Fruit fly (Drosophila melanogaster) whole organism, pupa: ENCODE measurements around the gene CG3123.
A peak's percentile ranks its signal among the peaks of the same experiment; 100 is the strongest.

Source experiments
- CG10348 ChIP-seq: fragments of 200-800 bp; sonication (Bioruptor generic); IDR thresholded peaks from 2 replicates; pipeline ENCODE4 v1.3.6; 2022; ENCODE audit warnings: missing biosample characterization, missing genetic modification characterization
- CG12605 ChIP-seq: fragments of 200-800 bp; sonication (Bioruptor generic); IDR thresholded peaks from 2 replicates; pipeline ENCODE4 v1.3.6; 2022; ENCODE audit warnings: missing biosample characterization, missing genetic modification characterization
- CG13204 ChIP-seq: fragments of 200-800 bp; sonication (Bioruptor generic); optimal IDR thresholded peaks from 2 replicates; lab custom pipeline; 2018; ENCODE audit warnings: missing biosample characterization, mild to moderate bottlenecking, missing genetic modification characterization, moderate library complexity
- CG14655 ChIP-seq: fragments of 200-800 bp; sonication (Bioruptor generic); optimal IDR thresholded peaks from 3 replicates; lab custom pipeline; 2017; ENCODE audit warnings: mild to moderate bottlenecking, missing biosample characterization, missing genetic modification reagents, missing genetic modification characterization
- CG15710 ChIP-seq: fragments of 200-800 bp; sonication (Bioruptor generic); optimal IDR thresholded peaks from 2 replicates; lab custom pipeline; 2018; ENCODE audit warnings: missing biosample characterization, mild to moderate bottlenecking, missing genetic modification characterization, moderate library complexity
- CG17806 ChIP-seq: fragments of 200-800 bp; sonication (Bioruptor generic); optimal IDR thresholded peaks from 2 replicates; lab custom pipeline; 2018; ENCODE audit warnings: missing biosample characterization, mild to moderate bottlenecking, missing genetic modification characterization, moderate library complexity
- CG32121 ChIP-seq: fragments of 200-800 bp; sonication (Bioruptor generic); IDR thresholded peaks from 2 replicates; pipeline ENCODE4 v1.3.6; 2022; ENCODE audit warnings: missing biosample characterization, missing genetic modification characterization
- CG34367 ChIP-seq: fragments of 200-800 bp; sonication (Bioruptor generic); optimal IDR thresholded peaks from 2 replicates; lab custom pipeline; 2018; ENCODE audit warnings: missing biosample characterization, mild to moderate bottlenecking, missing genetic modification characterization
- CG4496 ChIP-seq: fragments of 200-800 bp; sonication (Bioruptor generic); IDR thresholded peaks from 3 replicates; pipeline ENCODE4 v1.3.6; 2022; ENCODE audit warnings: missing biosample characterization, missing genetic modification characterization
- CG8159 ChIP-seq: fragments of 200-800 bp; sonication (Bioruptor generic); optimal IDR thresholded peaks from 3 replicates; lab custom pipeline; 2018; ENCODE audit warnings: missing biosample characterization, mild to moderate bottlenecking, missing genetic modification characterization, moderate library complexity
- CG8301 ChIP-seq: fragments of 200-800 bp; sonication (Bioruptor generic); optimal IDR thresholded peaks from 2 replicates; lab custom pipeline; 2018; ENCODE audit warnings: missing biosample characterization, mild to moderate bottlenecking, missing genetic modification characterization
- CG9948 ChIP-seq: fragments of 200-800 bp; sonication (Bioruptor generic); optimal IDR thresholded peaks from 2 replicates; lab custom pipeline; 2018; ENCODE audit warnings: missing biosample characterization, mild to moderate bottlenecking, missing genetic modification characterization, moderate library complexity
- D1 ChIP-seq: fragments of 200-800 bp; sonication (Bioruptor generic); optimal IDR thresholded peaks from 2 replicates; lab custom pipeline; 2018; ENCODE audit warnings: missing biosample characterization, mild to moderate bottlenecking, missing genetic modification characterization, moderate library complexity
- EcR ChIP-seq: fragments of 200-800 bp; sonication (Bioruptor generic); optimal IDR thresholded peaks from 3 replicates; lab custom pipeline; 2019; ENCODE audit warnings: missing biosample characterization, missing genetic modification characterization, mild to moderate bottlenecking, moderate library complexity, missing genetic modification reagents
- Ets98B ChIP-seq: fragments of 200-800 bp; sonication (Bioruptor generic); IDR thresholded peaks from 2 replicates; pipeline ENCODE4 v1.3.6; 2022; ENCODE audit warnings: missing biosample characterization, missing genetic modification characterization
- Pif1A ChIP-seq: fragments of 200-800 bp; sonication (Bioruptor generic); optimal IDR thresholded peaks from 3 replicates; lab custom pipeline; 2016; ENCODE audit warnings: missing biosample characterization, missing genetic modification characterization
- Pif1B ChIP-seq: fragments of 200-800 bp; sonication (Bioruptor generic); optimal IDR thresholded peaks from 3 replicates; lab custom pipeline; 2016; ENCODE audit warnings: missing biosample characterization, missing genetic modification characterization
- Snoo ChIP-seq: fragments of 200-800 bp; sonication (Bioruptor generic); optimal IDR thresholded peaks from 3 replicates; lab custom pipeline; 2017; ENCODE audit warnings: missing biosample characterization, mild to moderate bottlenecking, missing genetic modification characterization, inconsistent platforms
- fd96Ca ChIP-seq: fragments of 200-800 bp; sonication (Bioruptor generic); IDR thresholded peaks from 3 replicates; pipeline ENCODE4 v1.3.6; 2022; ENCODE audit warnings: missing biosample characterization, missing genetic modification characterization
- gl ChIP-seq: fragments of 200-800 bp; sonication (Bioruptor generic); optimal IDR thresholded peaks from 2 replicates; lab custom pipeline; 2018; ENCODE audit warnings: missing biosample characterization, mild to moderate bottlenecking, missing genetic modification characterization
- rn ChIP-seq: fragments of 200-800 bp; sonication (Bioruptor generic); IDR thresholded peaks from 2 replicates; pipeline ENCODE4 v1.3.6; 2022; ENCODE audit warnings: missing biosample characterization, missing genetic modification characterization

CG3123 gene

dm6 chr2L:2825406-2825805 lies at the start of gene CG3123:
TSS of gene CG3123 (minus strand) at chr2L:2825506.
- TF ChIP-seq CG13204 (GFP tag; lab: Kevin White, UChicago) (no peak), Ets98B (GFP tag; lab: Robert Waterston, UW) (no peak), CG34367 (tag; lab: Kevin White, UChicago) (no peak), Pif1A (GFP tag; lab: Kevin White, UChicago) (no peak), CG10348 (GFP tag; lab: Robert Waterston, UW) (no peak), CG15710 (no peak), CG12605 (GFP tag; lab: Robert Waterston, UW) (no peak), gl (tag; lab: Kevin White, UChicago) (no peak), EcR (GFP tag; lab: Kevin White, UChicago) (no peak), CG32121 (GFP tag; lab: Robert Waterston, UW) (no peak), rn (GFP tag; lab: Robert Waterston, UW) (no peak), Pif1B (GFP tag; lab: Kevin White, UChicago) (no peak), CG14655 (GFP tag; lab: Kevin White, UChicago) (no peak), CG17806 (tag; lab: Kevin White, UChicago) (no peak), CG4496 (no peak), CG8301 (no peak), CG8159 (tag; lab: Kevin White, UChicago) (no peak)

dm6 chr2L:2874542-2875194 lies 49.4 kb upstream of the CG3123 start, which contains the start of gene CG8814:
TSS of gene CG8814 (plus strand) at chr2L:2874890.
- TF ChIP-seq gl (tag; lab: Kevin White, UChicago) (peak; percentile 85), CG32121 (GFP tag; lab: Robert Waterston, UW) (peak; percentile 63; the same call in 1 of the 2 replicates), fd96Ca (peak; percentile 67; the same call in 1 of the 3 replicates), rn (GFP tag; lab: Robert Waterston, UW) (no peak), CG13204 (GFP tag; lab: Kevin White, UChicago) (no peak), CG9948 (peak; percentile 20), CG34367 (tag; lab: Kevin White, UChicago) (no peak), CG8301 (peak; percentile 52), Pif1A (GFP tag; lab: Kevin White, UChicago) (peak; percentile 58), CG8159 (tag; lab: Kevin White, UChicago) (peak; percentile 43), CG14655 (GFP tag; lab: Kevin White, UChicago) (peak; percentile 63), CG15710 (peak; percentile 45), Pif1B (GFP tag; lab: Kevin White, UChicago) (peak; percentile 35), EcR (GFP tag; lab: Kevin White, UChicago) (peak; percentile 7), CG4496 (peak; percentile 85), CG17806 (tag; lab: Kevin White, UChicago) (peak; percentile 3), Snoo (tag; lab: Kevin White, UChicago) (peak; percentile 53), CG10348 (GFP tag; lab: Robert Waterston, UW) (no peak), CG12605 (GFP tag; lab: Robert Waterston, UW) (peak; percentile 86), Ets98B (GFP tag; lab: Robert Waterston, UW) (peak; percentile 79), D1 (no peak)

dm6 chr2L:2874185-2874541 lies 48.9 kb upstream of the CG3123 start, which contains the start of gene Ifrd1:
TSS of gene Ifrd1 (minus strand) at chr2L:2874489.
- TF ChIP-seq EcR (GFP tag; lab: Kevin White, UChicago) (no peak), fd96Ca (no peak), CG12605 (GFP tag; lab: Robert Waterston, UW) (no peak), CG13204 (GFP tag; lab: Kevin White, UChicago) (no peak), CG32121 (GFP tag; lab: Robert Waterston, UW) (no peak), gl (tag; lab: Kevin White, UChicago) (no peak), CG14655 (GFP tag; lab: Kevin White, UChicago) (no peak), CG15710 (no peak), Pif1A (GFP tag; lab: Kevin White, UChicago) (no peak), Pif1B (GFP tag; lab: Kevin White, UChicago) (no peak), CG34367 (tag; lab: Kevin White, UChicago) (no peak), CG8159 (tag; lab: Kevin White, UChicago) (no peak), Ets98B (GFP tag; lab: Robert Waterston, UW) (no peak), D1 (no peak), CG9948 (no peak), rn (GFP tag; lab: Robert Waterston, UW) (no peak)

dm6 chr2L:2873729-2874127 lies 48.4 kb upstream of the CG3123 start:
- no peak for TF ChIP-seq CG32121 (GFP tag; lab: Robert Waterston, UW)
- no peak for TF ChIP-seq CG14655 (GFP tag; lab: Kevin White, UChicago)
- no peak for TF ChIP-seq fd96Ca
- no peak for TF ChIP-seq gl (tag; lab: Kevin White, UChicago)
- TF ChIP-seq CG13204 (GFP tag; lab: Kevin White, UChicago), result no peak
- no peak for TF ChIP-seq CG12605 (GFP tag; lab: Robert Waterston, UW)

dm6 chr2L:2872968-2873728 lies 47.8 kb upstream of the CG3123 start:
- TF ChIP-seq fd96Ca, result peak; percentile 48; the same call in 1 of the 3 replicates
- TF ChIP-seq gl (tag; lab: Kevin White, UChicago), result no peak
- TF ChIP-seq Ets98B (GFP tag; lab: Robert Waterston, UW), result peak; percentile 20; the same call in 1 of the 2 replicates
- TF ChIP-seq CG8159 (tag; lab: Kevin White, UChicago), result peak; percentile 42
- TF ChIP-seq Snoo (tag; lab: Kevin White, UChicago), result peak; percentile 37
- TF ChIP-seq CG9948, result peak; percentile 32
- peak; percentile 1 for TF ChIP-seq Pif1B (GFP tag; lab: Kevin White, UChicago)
- TF ChIP-seq CG8301, result peak; percentile 0
- peak; percentile 27 for TF ChIP-seq CG15710
- no peak for TF ChIP-seq D1
- no peak for TF ChIP-seq CG13204 (GFP tag; lab: Kevin White, UChicago)
- no peak for TF ChIP-seq CG14655 (GFP tag; lab: Kevin White, UChicago)
- TF ChIP-seq Pif1A (GFP tag; lab: Kevin White, UChicago), result peak; percentile 22
- 0 out of 2 replicates have a peak, but pooled peaks have one; percentile 47 for TF ChIP-seq CG32121 (GFP tag; lab: Robert Waterston, UW)
- peak; percentile 1 for TF ChIP-seq EcR (GFP tag; lab: Kevin White, UChicago)
